Worm (Caenorhabditis elegans) whole organism, mixed stage, embryonic: ENCODE measurements around the gene C29H12.2.

Experiments used
- M03D4.4 ChIP-seq: sonication (generic microtip); optimal IDR thresholded peaks from 2 replicates; lab custom pipeline; 2017; ENCODE audit warnings: mild to moderate bottlenecking, missing genetic modification characterization, missing compliant biosample characterization
- blmp-1 ChIP-seq: fragments of 150-350 bp; optimal IDR thresholded peaks from 2 replicates; lab custom pipeline; 2014; ENCODE audit warnings: missing biosample characterization, missing genetic modification characterization
- ceh-83 ChIP-seq: fragments of 200-800 bp; sonication (Bioruptor generic); optimal IDR thresholded peaks from 2 replicates; lab custom pipeline; 2018; ENCODE audit warnings: mild to moderate bottlenecking, missing genetic modification characterization, missing compliant biosample characterization
- cnd-1 ChIP-seq: fragments of 200-800 bp; sonication (Bioruptor generic); optimal IDR thresholded peaks from 2 replicates; lab custom pipeline; 2018; ENCODE audit warnings: mild to moderate bottlenecking, missing genetic modification characterization, missing compliant biosample characterization
- drap-1 ChIP-seq: fragments of 200-800 bp; sonication (Bioruptor generic); optimal IDR thresholded peaks from 3 replicates; lab custom pipeline; 2018; ENCODE audit warnings: mild to moderate bottlenecking, missing genetic modification characterization, missing compliant biosample characterization
- elt-1 ChIP-seq: sonication (generic microtip); optimal IDR thresholded peaks from 2 replicates; lab custom pipeline; 2017; ENCODE audit warnings: missing genetic modification characterization, mild to moderate bottlenecking, missing compliant biosample characterization, antibody characterized with exemption, moderate library complexity, borderline replicate concordance; ENCODE audit not compliant: insufficient read depth
- ham-2 ChIP-seq: fragments of 200-800 bp; sonication (Bioruptor generic); optimal IDR thresholded peaks from 2 replicates; lab custom pipeline; 2018; ENCODE audit warnings: mild to moderate bottlenecking, missing genetic modification characterization, missing compliant biosample characterization
- lin-13 ChIP-seq: fragments of 150-350 bp; optimal IDR thresholded peaks from 2 replicates; lab custom pipeline; 2014; ENCODE audit warnings: missing biosample characterization, missing genetic modification characterization
- lsy-2 ChIP-seq: fragments of 150-350 bp; optimal IDR thresholded peaks from 2 replicates; lab custom pipeline; 2014; ENCODE audit warnings: missing biosample characterization, missing genetic modification characterization
- mab-5 ChIP-seq: fragments of 150-350 bp; optimal IDR thresholded peaks from 2 replicates; lab custom pipeline; 2014; ENCODE audit warnings: missing biosample characterization, missing genetic modification characterization
- mls-2 ChIP-seq: sonication (generic microtip); optimal IDR thresholded peaks from 2 replicates; lab custom pipeline; 2016; ENCODE audit warnings: mild to moderate bottlenecking, missing genetic modification characterization, moderate library complexity, missing compliant biosample characterization
- nhr-12 ChIP-seq: fragments of 150-350 bp; optimal IDR thresholded peaks from 2 replicates; lab custom pipeline; 2014; ENCODE audit warnings: missing biosample characterization, missing genetic modification characterization
- nhr-28 ChIP-seq: fragments of 150-350 bp; optimal IDR thresholded peaks from 2 replicates; lab custom pipeline; 2014; ENCODE audit warnings: missing biosample characterization, missing genetic modification characterization
- nhr-76 ChIP-seq: sonication (generic microtip); optimal IDR thresholded peaks from 2 replicates; lab custom pipeline; 2017; ENCODE audit warnings: missing biosample characterization, missing genetic modification characterization
- sem-2 ChIP-seq: fragments of 200-800 bp; sonication (Bioruptor generic); optimal IDR thresholded peaks from 2 replicates; lab custom pipeline; 2018; ENCODE audit warnings: mild to moderate bottlenecking, missing genetic modification characterization, missing compliant biosample characterization
- snpc-4 ChIP-seq: fragments of 150-350 bp; optimal IDR thresholded peaks from 2 replicates; lab custom pipeline; 2014; ENCODE audit warnings: missing biosample characterization, missing genetic modification characterization
- tbx-8 ChIP-seq: fragments of 200-800 bp; sonication (Bioruptor generic); optimal IDR thresholded peaks from 2 replicates; lab custom pipeline; 2018; ENCODE audit warnings: mild to moderate bottlenecking, missing genetic modification characterization, moderate library complexity, missing compliant biosample characterization
- unc-120 ChIP-seq: sonication (generic microtip); optimal IDR thresholded peaks from 2 replicates; lab custom pipeline; 2017; ENCODE audit warnings: missing genetic modification characterization, missing compliant biosample characterization; ENCODE audit not compliant: poor library complexity, severe bottlenecking
- unc-39 ChIP-seq: fragments of 150-350 bp; optimal IDR thresholded peaks from 2 replicates; lab custom pipeline; 2014; ENCODE audit warnings: missing biosample characterization, missing genetic modification characterization
- unc-62 ChIP-seq: fragments of 150-350 bp; optimal IDR thresholded peaks from 2 replicates; lab custom pipeline; 2014; ENCODE audit warnings: missing biosample characterization, missing genetic modification reagents, missing genetic modification characterization
- zip-8 ChIP-seq: fragments of 150-350 bp; optimal IDR thresholded peaks from 2 replicates; lab custom pipeline; 2014; ENCODE audit warnings: missing biosample characterization, missing genetic modification characterization

Gene C29H12.2

ce11 chrII:6171228-6171627 lies 47.6 kb downstream of the C29H12.2 start, which contains the start of gene F40H3.3:
Gene F40H3.3 (plus strand): TSS chrII:6171507.
- TF ChIP-seq ceh-83 (GFP tag; lab: Kevin White, UChicago), result no peak
- peak; percentile 72 for TF ChIP-seq blmp-1 (tag; lab: Kevin White, UChicago)

ce11 chrII:6173400-6173799 lies 49.8 kb downstream of the C29H12.2 start, which contains the start of gene F40H3.2:
Gene F40H3.2 (plus strand): TSS chrII:6173649.
- TF ChIP-seq ceh-83 (GFP tag; lab: Kevin White, UChicago) (no peak), ham-2 (GFP tag; lab: Kevin White, UChicago) (no peak), zip-8 (tag; lab: Kevin White, UChicago) (no peak), nhr-12 (tag; lab: Kevin White, UChicago) (no peak), lsy-2 (tag; lab: Kevin White, UChicago) (no peak), blmp-1 (tag; lab: Kevin White, UChicago) (no peak), unc-39 (tag; lab: Kevin White, UChicago) (no peak), snpc-4 (tag; lab: Kevin White, UChicago) (no peak), mab-5 (tag; lab: Kevin White, UChicago) (no peak), tbx-8 (GFP tag; lab: Kevin White, UChicago) (no peak)

ce11 chrII:6175027-6175426 lies 51.4 kb downstream of the C29H12.2 start:
- TF ChIP-seq M03D4.4 (tag; lab: Kevin White, UChicago) (no peak), elt-1 (no peak), nhr-76 (tag; lab: Kevin White, UChicago) (no peak), unc-62 (no peak), cnd-1 (tag; lab: Kevin White, UChicago) (no peak), ceh-83 (GFP tag; lab: Kevin White, UChicago) (no peak), drap-1 (GFP tag; lab: Kevin White, UChicago) (no peak), nhr-28 (tag; lab: Kevin White, UChicago) (no peak), lin-13 (tag; lab: Kevin White, UChicago) (no peak), unc-120 (no peak), sem-2 (no peak), zip-8 (tag; lab: Kevin White, UChicago) (no peak), mls-2 (no peak)
